Worm (Caenorhabditis elegans): ENCODE measurements around the gene cyp-35B3.

- TF ChIP-seq lin-13 (tag; optimal IDR thresholded peaks at IDR 0.05) (no peak), unc-39 (tag; optimal IDR thresholded peaks at IDR 0.05) (no peak), cnd-1 (tag; optimal IDR thresholded peaks at IDR 0.05) (no peak), elt-3 (tag; optimal IDR thresholded peaks at IDR 0.05) (no peak), lin-32 (GFP tag; optimal IDR thresholded peaks at IDR 0.05) (no peak), sptf-1 (tag; optimal IDR thresholded peaks at IDR 0.05) (no peak), ceh-39 (tag; optimal IDR thresholded peaks at IDR 0.05) (no peak), mep-1 (tag; optimal IDR thresholded peaks at IDR 0.05) (no peak), snpc-4 (tag; optimal IDR thresholded peaks at IDR 0.05) (no peak), unc-62 (GFP tag; optimal IDR thresholded peaks at IDR 0.05) (no peak), blmp-1 (tag; optimal IDR thresholded peaks at IDR 0.05) (no peak), ces-1 (GFP tag; optimal IDR thresholded peaks at IDR 0.05) (no peak)
Observed at ce11 chrV:3979053-3979452, 33.9 kb downstream of the cyp-35B3 start, which contains the start of gene nlp-34.

All from whole organism, mixed stage, embryonic.